Fruit fly (Drosophila melanogaster): ENCODE results near the gene Toll-9.

Gene Toll-9

dm6 chr3L:20375878-20376563 is 9.5 kb upstream of the Toll-9 start, which contains the start of the genes Ide and RhoBTB:
Ide (minus strand) TSS chr3L:20375896.
RhoBTB (plus strand) TSS chr3L:20376242.
- TF ChIP-seq CTCF (optimal IDR thresholded peaks at IDR 0.05) = no peak
- no peak for TF ChIP-seq CG8478 (optimal IDR thresholded peaks at IDR 0.05)

- no peak for TF ChIP-seq CG8478 (optimal IDR thresholded peaks at IDR 0.05)
- TF ChIP-seq CTCF (optimal IDR thresholded peaks at IDR 0.05) = no peak
These were observed 8.9 kb upstream of the Toll-9 start for dm6 chr3L:20375467-20375866.

- TF ChIP-seq CG8478 (optimal IDR thresholded peaks at IDR 0.05) = no peak
- no peak for TF ChIP-seq CTCF (optimal IDR thresholded peaks at IDR 0.05)
These were observed 3.5 kb upstream of the Toll-9 start, which contains the start of gene CG13247 for dm6 chr3L:20370013-20370412. CG13247 (plus strand) TSS chr3L:20370313.

- TF ChIP-seq CTCF (optimal IDR thresholded peaks at IDR 0.05) = no peak
- no peak for TF ChIP-seq CG8478 (optimal IDR thresholded peaks at IDR 0.05)
These were observed 450 bp downstream of the Toll-9 start for dm6 chr3L:20366074-20366473.

dm6 chr3L:20361389-20361788 is 5.1 kb downstream of the Toll-9 start, which contains the start of gene Prim2:
Prim2 (minus strand) TSS chr3L:20361585.
- TF ChIP-seq CTCF (optimal IDR thresholded peaks at IDR 0.05) (no peak), CG8478 (optimal IDR thresholded peaks at IDR 0.05) (no peak)

- TF ChIP-seq CG8478 (optimal IDR thresholded peaks at IDR 0.05) (no peak), CTCF (optimal IDR thresholded peaks at IDR 0.05) (no peak)
These were observed 8.3 kb downstream of the Toll-9 start, which contains the start of gene CG5665 for dm6 chr3L:20358212-20358611. CG5665 (plus strand) TSS chr3L:20358512.

dm6 chr3L:20356613-20357012 is 9.9 kb downstream of the Toll-9 start, which contains the start of gene kin17:
kin17 (plus strand) TSS chr3L:20356807.
- no peak for TF ChIP-seq CTCF (optimal IDR thresholded peaks at IDR 0.05)
- TF ChIP-seq CG8478 (optimal IDR thresholded peaks at IDR 0.05) = no peak

dm6 chr3L:20354872-20355271 is 11.7 kb downstream of the Toll-9 start:
- TF ChIP-seq CTCF (optimal IDR thresholded peaks at IDR 0.05) = no peak

- TF ChIP-seq CTCF (optimal IDR thresholded peaks at IDR 0.05) = no peak
- TF ChIP-seq CG8478 (optimal IDR thresholded peaks at IDR 0.05) = no peak
These were observed 12.2 kb downstream of the Toll-9 start for dm6 chr3L:20354363-20354762.

dm6 chr3L:20353726-20354332 is 12.7 kb downstream of the Toll-9 start:
- TF ChIP-seq CTCF (optimal IDR thresholded peaks at IDR 0.05) (no peak), CG8478 (optimal IDR thresholded peaks at IDR 0.05) (no peak)

dm6 chr3L:20353149-20353548 is 13.4 kb downstream of the Toll-9 start, which contains the start of gene CG5618:
CG5618 (plus strand) TSS chr3L:20353449.
- no peak for TF ChIP-seq CG8478 (optimal IDR thresholded peaks at IDR 0.05)
- no peak for TF ChIP-seq CTCF (optimal IDR thresholded peaks at IDR 0.05)

dm6 chr3L:20349333-20349924 is 17.1 kb downstream of the Toll-9 start:
- TF ChIP-seq CTCF (optimal IDR thresholded peaks at IDR 0.05) (no peak), CG8478 (optimal IDR thresholded peaks at IDR 0.05) (no peak)

- TF ChIP-seq CG8478 (optimal IDR thresholded peaks at IDR 0.05) = no peak
- TF ChIP-seq CTCF (optimal IDR thresholded peaks at IDR 0.05) = no peak
These were observed 17.9 kb downstream of the Toll-9 start for dm6 chr3L:20348581-20349093.

- TF ChIP-seq CTCF (optimal IDR thresholded peaks at IDR 0.05) (no peak), CG8478 (optimal IDR thresholded peaks at IDR 0.05) (no peak)
These were observed 18.6 kb downstream of the Toll-9 start, which contains the start of the genes Rbbp5 and eRF1 for dm6 chr3L:20347762-20348580. Rbbp5 (minus strand) TSS chr3L:20347942. eRF1 (plus strand) TSS chr3L:20348355.

dm6 chr3L:20342334-20342733 is 24.2 kb downstream of the Toll-9 start, which contains the start of gene Spn77Bc:
Spn77Bc (plus strand) TSS chr3L:20342634.
- no peak for TF ChIP-seq CTCF (optimal IDR thresholded peaks at IDR 0.05)
- no peak for TF ChIP-seq CG8478 (optimal IDR thresholded peaks at IDR 0.05)
